Fruit fly (Drosophila melanogaster): Measurements from ENCODE around the gene up.

The up gene

DNA sequence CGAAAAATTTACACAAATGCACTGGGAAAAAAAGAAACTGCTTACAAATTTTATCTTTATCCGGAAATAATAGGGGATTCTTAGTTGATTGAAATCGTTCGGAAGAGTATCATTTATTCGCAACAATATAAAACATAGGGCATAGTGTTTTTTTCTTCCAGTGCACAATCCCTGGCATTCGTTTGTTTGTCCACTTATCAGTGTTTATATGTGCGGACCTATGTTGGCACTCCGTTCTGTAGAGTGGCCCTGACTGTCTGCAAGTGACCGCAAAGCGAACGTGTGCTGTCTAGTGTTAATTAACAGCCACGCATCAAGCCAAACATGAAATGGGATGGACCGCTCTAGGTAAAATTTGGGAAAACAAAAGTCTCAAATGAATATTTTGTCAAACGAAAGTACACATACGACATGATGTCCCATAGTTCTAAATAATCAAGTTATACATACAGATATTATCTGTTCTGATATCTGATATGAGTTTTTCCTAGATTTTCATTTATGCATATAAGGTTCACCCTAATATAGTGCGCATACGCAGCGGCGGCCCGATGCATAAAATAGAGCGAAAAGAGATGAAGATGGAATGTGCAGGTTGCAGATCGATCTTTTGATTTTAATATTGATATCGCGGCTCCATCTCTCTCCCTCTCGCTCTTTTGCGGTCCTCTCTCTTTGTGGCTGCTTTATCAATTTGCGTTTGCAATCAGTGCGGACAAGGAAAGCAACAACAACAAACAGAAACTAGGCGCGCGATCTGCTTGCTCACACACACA, 38.9 kb upstream of the up start (continued):
- peak; percentile 90 for TF ChIP-seq CG18476 (GFP tag; optimal IDR thresholded peaks at IDR 0.05)
- peak; percentile 68 for TF ChIP-seq dimm (GFP tag; IDR thresholded peaks at IDR 0.05)
- peak; percentile 86 for TF ChIP-seq gcm (GFP tag; optimal IDR thresholded peaks at IDR 0.05)
- peak; percentile 89 for TF ChIP-seq CG10979 (tag; optimal IDR thresholded peaks at IDR 0.05)
- TF ChIP-seq btn (GFP tag; optimal IDR thresholded peaks at IDR 0.05) = peak; percentile 92
- peak; percentile 99 for TF ChIP-seq sens (GFP tag)
- peak; percentile 83 for TF ChIP-seq wor (GFP tag; IDR thresholded peaks at IDR 0.05)
- peak; percentile 91 for TF ChIP-seq ttk (GFP tag; IDR thresholded peaks at IDR 0.05)
- TF ChIP-seq Side (GFP tag; optimal IDR thresholded peaks at IDR 0.05) = peak; percentile 94
- peak; percentile 87 for TF ChIP-seq ara (GFP tag; IDR thresholded peaks at IDR 0.05)
- peak; percentile 78 for TF ChIP-seq wek (GFP tag; optimal IDR thresholded peaks at IDR 0.05)
- TF ChIP-seq CG9437 (GFP tag; optimal IDR thresholded peaks at IDR 0.05) = peak; percentile 89
- peak; percentile 88 for TF ChIP-seq seq (GFP tag; IDR thresholded peaks at IDR 0.05)
- peak; percentile 84 for TF ChIP-seq ewg (GFP tag; optimal IDR thresholded peaks at IDR 0.05)
- TF ChIP-seq lbe (GFP tag; optimal IDR thresholded peaks at IDR 0.05) = no peak
- TF ChIP-seq CG9727 (GFP tag; optimal IDR thresholded peaks at IDR 0.05) = peak; percentile 91
- peak; percentile 82 for TF ChIP-seq Vsx1 (GFP tag; optimal IDR thresholded peaks at IDR 0.05)
- peak; percentile 78 for TF ChIP-seq CG4617 (GFP tag; optimal IDR thresholded peaks at IDR 0.05; ENCODE audit: borderline replicate concordance)
- peak; percentile 84 for TF ChIP-seq CG5245 (GFP tag; optimal IDR thresholded peaks at IDR 0.05)
- TF ChIP-seq cas (GFP tag; IDR thresholded peaks at IDR 0.05) = peak; percentile 87
- peak; percentile 96 for TF ChIP-seq CHES-1-like (GFP tag; optimal IDR thresholded peaks at IDR 0.05)
- peak; percentile 84 for TF ChIP-seq toy (GFP tag; IDR thresholded peaks at IDR 0.05)
- TF ChIP-seq Nf-YB (GFP tag; optimal IDR thresholded peaks at IDR 0.05) = peak; percentile 48
- TF ChIP-seq pho (GFP tag; optimal IDR thresholded peaks at IDR 0.05) = peak; percentile 96
- peak; percentile 96 for TF ChIP-seq Dip3 (GFP tag; optimal IDR thresholded peaks at IDR 0.05)
- peak; percentile 82 for TF ChIP-seq GATAe (GFP tag; conservative IDR thresholded peaks at IDR 0.05)
- peak; percentile 62 for TF ChIP-seq Spps (tag; optimal IDR thresholded peaks at IDR 0.05)
- 0 out of 2 replicates have a peak, but pooled peaks have one; percentile 43 for TF ChIP-seq ro (GFP tag; IDR thresholded peaks at IDR 0.05)
- peak; percentile 77 for TF ChIP-seq MTF-1 (GFP tag; optimal IDR thresholded peaks at IDR 0.05; ENCODE audit: borderline replicate concordance)
- TF ChIP-seq CG5953 (GFP tag; IDR thresholded peaks at IDR 0.05) = peak; percentile 84
- peak; percentile 88 for TF ChIP-seq CG13894 (tag; optimal IDR thresholded peaks at IDR 0.05)
- TF ChIP-seq CTCF (GFP tag; optimal IDR thresholded peaks at IDR 0.05) = peak; percentile 40
- TF ChIP-seq ems (GFP tag; optimal IDR thresholded peaks at IDR 0.05) = peak; percentile 93
- peak; percentile 86 for TF ChIP-seq CG6272 (GFP tag; IDR thresholded peaks at IDR 0.05)
- peak; percentile 89 for TF ChIP-seq CG3838 (GFP tag; optimal IDR thresholded peaks at IDR 0.05)
- TF ChIP-seq MESR4 (GFP tag; optimal IDR thresholded peaks at IDR 0.05) = peak; percentile 33
- peak; percentile 60 for TF ChIP-seq mirr (GFP tag; optimal IDR thresholded peaks at IDR 0.05)
- TF ChIP-seq ERR (GFP tag; optimal IDR thresholded peaks at IDR 0.05) = peak; percentile 94
- peak; percentile 87 for TF ChIP-seq D19B (GFP tag; optimal IDR thresholded peaks at IDR 0.05)
- no peak for TF ChIP-seq prd (optimal IDR thresholded peaks at IDR 0.05)
- TF ChIP-seq prd (GFP tag; IDR thresholded peaks at IDR 0.05) = peak; percentile 94
- TF ChIP-seq jigr1 (GFP tag; IDR thresholded peaks at IDR 0.05) = peak; percentile 77; the same call in 2 of the 3 replicates
- TF ChIP-seq CG15601 (tag; optimal IDR thresholded peaks at IDR 0.05) = peak; percentile 87
- TF ChIP-seq CG15269 (tag; optimal IDR thresholded peaks at IDR 0.05) = peak; percentile 94
- TF ChIP-seq sd (tag; optimal IDR thresholded peaks at IDR 0.05) = peak; percentile 81
- peak; percentile 92 for TF ChIP-seq pum (GFP tag; optimal IDR thresholded peaks at IDR 0.05)
- peak; percentile 88 for TF ChIP-seq scrt (GFP tag; optimal IDR thresholded peaks at IDR 0.05)
- no peak for TF ChIP-seq sc (optimal IDR thresholded peaks at IDR 0.05)
- TF ChIP-seq sc (GFP tag; optimal IDR thresholded peaks at IDR 0.05) = peak; percentile 76
- peak; percentile 91 for TF ChIP-seq Awh (GFP tag; IDR thresholded peaks at IDR 0.05)
